Worm (Caenorhabditis elegans) whole organism, early embryonic: ENCODE results near the gene unc-17.

Source experiments
- B0310.2 ChIP-seq: sonication (generic microtip); optimal IDR thresholded peaks from 2 replicates; lab custom pipeline; 2016; ENCODE audit warnings: mild to moderate bottlenecking, missing genetic modification characterization, missing compliant biosample characterization
- F13C5.2 ChIP-seq: sonication (generic microtip); optimal IDR thresholded peaks from 2 replicates; lab custom pipeline; 2017; ENCODE audit warnings: mild to moderate bottlenecking, missing genetic modification characterization, inconsistent platforms, missing compliant biosample characterization
- aly-1 ChIP-seq: sonication (generic microtip); optimal IDR thresholded peaks from 2 replicates; lab custom pipeline; 2016; ENCODE audit warnings: missing genetic modification characterization, missing compliant biosample characterization
- ama-1 ChIP-seq: fragments of 150-350 bp; optimal IDR thresholded peaks from 2 replicates; lab custom pipeline; 2014
- ceh-13 ChIP-seq: fragments of 200-800 bp; sonication (Bioruptor generic); optimal IDR thresholded peaks from 2 replicates; lab custom pipeline; 2018; ENCODE audit warnings: mild to moderate bottlenecking, missing genetic modification characterization, missing compliant biosample characterization
- ceh-36 ChIP-seq: sonication (generic microtip); optimal IDR thresholded peaks from 2 replicates; lab custom pipeline; 2016; ENCODE audit warnings: missing genetic modification characterization, inconsistent platforms, missing compliant biosample characterization
- ets-7 ChIP-seq: sonication (generic microtip); optimal IDR thresholded peaks from 2 replicates; lab custom pipeline; 2016; ENCODE audit warnings: missing genotype, missing genetic modification characterization, missing compliant biosample characterization
- flt-1 ChIP-seq: fragments of 200-800 bp; sonication (Bioruptor generic); IDR thresholded peaks from 2 replicates; pipeline ENCODE4 v1.3.6; 2022; ENCODE audit warnings: missing genetic modification characterization, missing compliant biosample characterization
- hmbx-1 ChIP-seq: sonication (generic microtip); optimal IDR thresholded peaks from 2 replicates; lab custom pipeline; 2016; ENCODE audit warnings: mild to moderate bottlenecking, missing genetic modification characterization, missing compliant biosample characterization
- hmg-4 ChIP-seq: fragments of 200-800 bp; sonication (Bioruptor generic); optimal IDR thresholded peaks from 2 replicates; lab custom pipeline; 2018; ENCODE audit warnings: mild to moderate bottlenecking, missing genetic modification characterization, missing compliant biosample characterization
- hnd-1 ChIP-seq: sonication (generic microtip); optimal IDR thresholded peaks from 2 replicates; lab custom pipeline; 2016; ENCODE audit warnings: missing genetic modification characterization, missing compliant biosample characterization
- pes-1 ChIP-seq: fragments of 200-800 bp; sonication (Bioruptor generic); IDR thresholded peaks from 2 replicates; pipeline ENCODE4 v1.3.6; 2022; ENCODE audit warnings: missing genetic modification reagents, missing genetic modification characterization, missing compliant biosample characterization
- scrt-1 ChIP-seq: fragments of 200-800 bp; sonication (Bioruptor generic); IDR thresholded peaks from 2 replicates; pipeline ENCODE4 v1.3.6; 2022; ENCODE audit warnings: missing genetic modification characterization, missing compliant biosample characterization
- sea-1 ChIP-seq: fragments of 200-800 bp; sonication (Bioruptor generic); conservative IDR thresholded peaks from 2 replicates; pipeline ENCODE4 v1.3.6; 2022; ENCODE audit warnings: missing genetic modification characterization, missing compliant biosample characterization
- tbx-11 ChIP-seq: fragments of 200-800 bp; sonication (Bioruptor generic); IDR thresholded peaks from 2 replicates; pipeline ENCODE4 v1.3.6; 2022; ENCODE audit warnings: missing genetic modification characterization, missing compliant biosample characterization
- tbx-37 ChIP-seq: fragments of 200-800 bp; sonication (Bioruptor generic); conservative IDR thresholded peaks from 2 replicates; pipeline ENCODE4 v1.3.6; 2022; ENCODE audit warnings: missing genetic modification reagents, missing genetic modification characterization, missing compliant biosample characterization
- tra-4 ChIP-seq: sonication (generic microtip); optimal IDR thresholded peaks from 2 replicates; lab custom pipeline; 2017; ENCODE audit warnings: missing genetic modification characterization, missing compliant biosample characterization

unc-17 gene

ce11 chrIV:3608547-3609222 is 15.8 kb downstream of the unc-17 start:
- TF ChIP-seq tbx-11 (GFP tag; lab: Robert Waterston, UW) (no peak), ama-1 (lab: Kevin White, UChicago) (no peak), hmg-4 (GFP tag; lab: Kevin White, UChicago) (no peak), F13C5.2 (tag; lab: Kevin White, UChicago) (no peak), hnd-1 (tag; lab: Kevin White, UChicago) (no peak), ceh-36 (tag; lab: Kevin White, UChicago) (peak; percentile 89), tbx-37 (GFP tag; lab: Robert Waterston, UW) (no peak)

- TF ChIP-seq B0310.2 (no peak), tra-4 (tag; lab: Kevin White, UChicago) (no peak), pes-1 (GFP tag; lab: Robert Waterston, UW) (no peak), ets-7 (tag; lab: Kevin White, UChicago) (no peak), flt-1 (GFP tag; lab: Robert Waterston, UW) (no peak), sea-1 (no peak), hnd-1 (tag; lab: Kevin White, UChicago) (no peak), tbx-37 (GFP tag; lab: Robert Waterston, UW) (no peak), ceh-36 (tag; lab: Kevin White, UChicago) (no peak), F13C5.2 (tag; lab: Kevin White, UChicago) (no peak), tbx-11 (GFP tag; lab: Robert Waterston, UW) (no peak), hmbx-1 (tag; lab: Kevin White, UChicago) (no peak), ceh-13 (GFP tag; lab: Kevin White, UChicago) (no peak)
These were observed 18.1 kb downstream of the unc-17 start, which contains the start of the genes Y37E11B.10 and kgb-2 for ce11 chrIV:3606285-3606834. Y37E11B.10 (minus strand) TSS chrIV:3606466. kgb-2 (plus strand) TSS chrIV:3606784.

ce11 chrIV:3604104-3604503 is 20.4 kb downstream of the unc-17 start:
- TF ChIP-seq hnd-1 (tag; lab: Kevin White, UChicago) (no peak), ceh-36 (tag; lab: Kevin White, UChicago) (no peak), hmbx-1 (tag; lab: Kevin White, UChicago) (no peak), flt-1 (GFP tag; lab: Robert Waterston, UW) (no peak), scrt-1 (GFP tag; lab: Robert Waterston, UW) (no peak), pes-1 (GFP tag; lab: Robert Waterston, UW) (no peak), B0310.2 (no peak), sea-1 (no peak), tbx-37 (GFP tag; lab: Robert Waterston, UW) (no peak)

ce11 chrIV:3601846-3602245 is 22.7 kb downstream of the unc-17 start:
- TF ChIP-seq B0310.2 (no peak), sea-1 (no peak), tra-4 (tag; lab: Kevin White, UChicago) (no peak), hmg-4 (GFP tag; lab: Kevin White, UChicago) (no peak), hnd-1 (tag; lab: Kevin White, UChicago) (no peak), hmbx-1 (tag; lab: Kevin White, UChicago) (no peak), aly-1 (tag; lab: Kevin White, UChicago) (no peak), scrt-1 (GFP tag; lab: Robert Waterston, UW) (no peak), flt-1 (GFP tag; lab: Robert Waterston, UW) (no peak), tbx-37 (GFP tag; lab: Robert Waterston, UW) (no peak), ceh-36 (tag; lab: Kevin White, UChicago) (no peak), tbx-11 (GFP tag; lab: Robert Waterston, UW) (no peak), ceh-13 (GFP tag; lab: Kevin White, UChicago) (no peak), ama-1 (lab: Kevin White, UChicago) (no peak), ets-7 (tag; lab: Kevin White, UChicago) (no peak), pes-1 (GFP tag; lab: Robert Waterston, UW) (no peak), F13C5.2 (tag; lab: Kevin White, UChicago) (no peak)

ce11 chrIV:3599958-3600357 is 24.5 kb downstream of the unc-17 start, which contains the start of gene Y37E11B.7:
Y37E11B.7 (minus strand) TSS chrIV:3600164.
- TF ChIP-seq flt-1 (GFP tag; lab: Robert Waterston, UW) (no peak), hnd-1 (tag; lab: Kevin White, UChicago) (no peak)

- TF ChIP-seq hmg-4 (GFP tag; lab: Kevin White, UChicago) (no peak), ama-1 (lab: Kevin White, UChicago) (no peak), ceh-13 (GFP tag; lab: Kevin White, UChicago) (no peak), F13C5.2 (tag; lab: Kevin White, UChicago) (no peak), tra-4 (tag; lab: Kevin White, UChicago) (no peak)
These were observed 25.4 kb downstream of the unc-17 start, which contains the start of gene Y37E11B.6 for ce11 chrIV:3599126-3599525. Y37E11B.6 (minus strand) TSS chrIV:3599306.

- no peak for TF ChIP-seq tbx-37 (GFP tag; lab: Robert Waterston, UW)
These were observed 26.0 kb downstream of the unc-17 start, which contains the start of gene Y37E11B.5 for ce11 chrIV:3598452-3598851. Y37E11B.5 (minus strand) TSS chrIV:3598552.

- no peak for TF ChIP-seq ets-7 (tag; lab: Kevin White, UChicago)
- TF ChIP-seq ceh-13 (GFP tag; lab: Kevin White, UChicago), result no peak
- no peak for TF ChIP-seq pes-1 (GFP tag; lab: Robert Waterston, UW)
- TF ChIP-seq sea-1, result no peak
- no peak for TF ChIP-seq hmbx-1 (tag; lab: Kevin White, UChicago)
These were observed 27.1 kb downstream of the unc-17 start for ce11 chrIV:3597356-3597755.
